Worm (Caenorhabditis elegans) whole organism, L1 larva: ENCODE results near the gene jud-4.
A peak's percentile ranks its signal among the peaks of the same experiment; 100 is the strongest.

Experiments used
- Y116A8C.19 ChIP-seq: sonication (generic microtip); optimal IDR thresholded peaks from 2 replicates; lab custom pipeline; 2016; ENCODE audit warnings: missing compliant biosample characterization, missing genetic modification characterization, borderline replicate concordance
- alr-1 ChIP-seq: fragments of 200-800 bp; sonication (Bioruptor generic); optimal IDR thresholded peaks from 2 replicates; lab custom pipeline; 2018; ENCODE audit warnings: borderline replicate concordance, mild to moderate bottlenecking, missing genetic modification characterization, missing compliant biosample characterization
- aly-2 ChIP-seq: fragments of 150-350 bp; optimal IDR thresholded peaks from 2 replicates; lab custom pipeline; 2014; ENCODE audit warnings: missing biosample characterization, missing genetic modification characterization
- ama-1 ChIP-seq: fragments of 150-350 bp; optimal IDR thresholded peaks from 2 replicates; lab custom pipeline; 2014
- blmp-1 ChIP-seq: fragments of 150-350 bp; optimal IDR thresholded peaks from 2 replicates; lab custom pipeline; 2014; ENCODE audit warnings: missing biosample characterization, missing genetic modification characterization
- ceh-8 ChIP-seq: fragments of 200-800 bp; sonication (Bioruptor generic); optimal IDR thresholded peaks from 2 replicates; lab custom pipeline; 2018; ENCODE audit warnings: mild to moderate bottlenecking, missing genetic modification characterization, moderate library complexity, missing compliant biosample characterization
- ceh-90 ChIP-seq: sonication (generic microtip); optimal IDR thresholded peaks from 2 replicates; lab custom pipeline; 2016; ENCODE audit warnings: missing genetic modification characterization, missing compliant biosample characterization
- ces-1 ChIP-seq: fragments of 150-350 bp; optimal IDR thresholded peaks from 2 replicates; lab custom pipeline; 2014; ENCODE audit warnings: missing biosample characterization, missing genetic modification reagents, missing genetic modification characterization
- dpl-1 ChIP-seq, 3 experiments: fragments of 150-350 bp in 2 of 3; sonication (generic microtip) in 1 of 3; optimal IDR thresholded peaks; 2 replicates each; lab custom pipeline; 2014 to 2017; ENCODE audit warnings: missing biosample characterization in 3 of 3, missing genetic modification characterization in 3 of 3, missing genetic modification reagents in 3 of 3
- dsc-1 ChIP-seq: sonication (generic microtip); optimal IDR thresholded peaks from 2 replicates; lab custom pipeline; 2016; ENCODE audit warnings: mild to moderate bottlenecking, missing genetic modification characterization, missing compliant biosample characterization
- efl-1 ChIP-seq, 4 experiments: fragments of 150-350 bp; optimal IDR thresholded peaks in 3 of 4; peaks in 1 of 4; 1 replicate in 1 of 4; 2 replicates in 3 of 4; lab custom pipeline; 2014; ENCODE audit warnings: missing biosample characterization in 2 of 4, missing genetic modification characterization in 2 of 4, missing genetic modification reagents in 2 of 4
- egl-13 ChIP-seq: sonication (generic microtip); optimal IDR thresholded peaks from 2 replicates; lab custom pipeline; 2016; ENCODE audit warnings: missing genotype, missing genetic modification reagents, missing genetic modification characterization, missing compliant biosample characterization
- elt-3 ChIP-seq, 6 experiments: fragments of 150-350 bp in 1 of 6; sonication (generic microtip); optimal IDR thresholded peaks; 2 replicates each; lab custom pipeline; 2017 to 2018; ENCODE audit warnings: missing biosample characterization in 6 of 6, missing genetic modification characterization in 6 of 6, inconsistent platforms in 1 of 6
- fkh-10 ChIP-seq: sonication (generic microtip); optimal IDR thresholded peaks from 2 replicates; lab custom pipeline; 2017; ENCODE audit warnings: missing biosample characterization, missing genetic modification reagents, missing genetic modification characterization
- hlh-17 ChIP-seq: fragments of 200-800 bp; sonication (Bioruptor generic); optimal IDR thresholded peaks from 2 replicates; lab custom pipeline; 2018; ENCODE audit warnings: missing genetic modification characterization, mild to moderate bottlenecking, missing compliant biosample characterization, moderate library complexity, borderline replicate concordance
- isw-1 ChIP-seq: fragments of 200-800 bp; sonication (Bioruptor generic); IDR thresholded peaks from 2 replicates; pipeline ENCODE4 v1.3.6; 2022; ENCODE audit warnings: missing genetic modification characterization, missing compliant biosample characterization
- lin-14 ChIP-seq: fragments of 200-800 bp; sonication (Bioruptor generic); optimal IDR thresholded peaks from 2 replicates; lab custom pipeline; 2018; ENCODE audit warnings: mild to moderate bottlenecking, missing genetic modification characterization, moderate library complexity, missing compliant biosample characterization
- lin-35 ChIP-seq, 2 experiments: fragments of 150-350 bp; optimal IDR thresholded peaks; 2 replicates each; lab custom pipeline; 2014; ENCODE audit warnings: missing biosample characterization in 2 of 2, missing genetic modification characterization in 2 of 2, missing genetic modification reagents in 2 of 2
- mdl-1 ChIP-seq, 2 experiments: fragments of 150-350 bp; optimal IDR thresholded peaks; 2 replicates each; lab custom pipeline; 2014 to 2017; ENCODE audit warnings: missing biosample characterization in 2 of 2, missing genetic modification characterization in 2 of 2, inconsistent platforms in 1 of 2
- mef-2 ChIP-seq: fragments of 150-350 bp; optimal IDR thresholded peaks from 2 replicates; lab custom pipeline; 2014; ENCODE audit warnings: missing biosample characterization, missing genetic modification characterization
- nhr-11 ChIP-seq: fragments of 150-350 bp; optimal IDR thresholded peaks from 2 replicates; lab custom pipeline; 2014; ENCODE audit warnings: missing biosample characterization, missing genetic modification characterization
- nhr-19 ChIP-seq: fragments of 200-800 bp; sonication (Bioruptor generic); conservative IDR thresholded peaks from 2 replicates; pipeline ENCODE4 v1.3.6; 2022; ENCODE audit warnings: missing genetic modification characterization, missing compliant biosample characterization
- nhr-20 ChIP-seq: sonication (generic microtip); optimal IDR thresholded peaks from 2 replicates; lab custom pipeline; 2016; ENCODE audit warnings: mild to moderate bottlenecking, missing genetic modification characterization, missing compliant biosample characterization
- nhr-237 ChIP-seq: fragments of 150-350 bp; optimal IDR thresholded peaks from 2 replicates; lab custom pipeline; 2014; ENCODE audit warnings: missing biosample characterization, missing genetic modification characterization
- nhr-28 ChIP-seq: fragments of 150-350 bp; optimal IDR thresholded peaks from 2 replicates; lab custom pipeline; 2014; ENCODE audit warnings: missing biosample characterization, missing genetic modification characterization
- nhr-47 ChIP-seq: sonication (generic microtip); optimal IDR thresholded peaks from 2 replicates; lab custom pipeline; 2016; ENCODE audit warnings: mild to moderate bottlenecking, missing genetic modification characterization, moderate library complexity, missing compliant biosample characterization
- nhr-71 ChIP-seq: sonication (generic microtip); optimal IDR thresholded peaks from 2 replicates; lab custom pipeline; 2016; ENCODE audit warnings: mild to moderate bottlenecking, missing genetic modification characterization, moderate library complexity, missing compliant biosample characterization
- nhr-85 ChIP-seq: sonication (generic microtip); peaks from one replicate; lab custom pipeline; 2016; ENCODE audit warnings: missing genetic modification characterization, inconsistent platforms, missing compliant biosample characterization
- nhr-90 ChIP-seq: sonication (generic microtip); optimal IDR thresholded peaks from 2 replicates; lab custom pipeline; 2016; ENCODE audit warnings: mild to moderate bottlenecking, missing genetic modification characterization, missing compliant biosample characterization; ENCODE audit not compliant: poor library complexity
- pag-3 ChIP-seq: sonication (generic microtip); optimal IDR thresholded peaks from 2 replicates; lab custom pipeline; 2017; ENCODE audit warnings: missing genetic modification characterization, mild to moderate bottlenecking, missing compliant biosample characterization, antibody characterized with exemption, borderline replicate concordance; ENCODE audit not compliant: insufficient read depth
- rnt-1 ChIP-seq: sonication (generic microtip); optimal IDR thresholded peaks from 2 replicates; lab custom pipeline; 2016; ENCODE audit warnings: mild to moderate bottlenecking, missing genetic modification characterization, moderate library complexity, missing compliant biosample characterization
- skn-1 ChIP-seq: fragments of 150-350 bp; optimal IDR thresholded peaks from 2 replicates; lab custom pipeline; 2014; ENCODE audit warnings: missing biosample characterization, missing genetic modification characterization
- snpc-4 ChIP-seq: fragments of 150-350 bp; optimal IDR thresholded peaks from 2 replicates; lab custom pipeline; 2014; ENCODE audit warnings: missing biosample characterization, missing genetic modification characterization
- snu-23 ChIP-seq: sonication (generic microtip); optimal IDR thresholded peaks from 2 replicates; lab custom pipeline; 2016; ENCODE audit warnings: missing genetic modification characterization, missing compliant biosample characterization
- sup-37 ChIP-seq: fragments of 200-800 bp; sonication (Bioruptor generic); optimal IDR thresholded peaks from 2 replicates; lab custom pipeline; 2018; ENCODE audit warnings: mild to moderate bottlenecking, missing genetic modification characterization, missing compliant biosample characterization
- swsn-7 ChIP-seq: sonication (generic microtip); optimal IDR thresholded peaks from 2 replicates; lab custom pipeline; 2016; ENCODE audit warnings: missing genetic modification characterization, missing compliant biosample characterization
- unc-30 ChIP-seq: sonication (generic microtip); optimal IDR thresholded peaks from 2 replicates; lab custom pipeline; 2017; ENCODE audit warnings: missing biosample characterization, missing genetic modification characterization
- unc-86 ChIP-seq: sonication (generic microtip); optimal IDR thresholded peaks from 2 replicates; lab custom pipeline; 2016; ENCODE audit warnings: missing genetic modification characterization, missing compliant biosample characterization
- vab-15 ChIP-seq: sonication (generic microtip); optimal IDR thresholded peaks from 2 replicates; lab custom pipeline; 2017; ENCODE audit warnings: missing genotype, mild to moderate bottlenecking, missing genetic modification characterization, missing compliant biosample characterization
- xbp-1 ChIP-seq: sonication (generic microtip); optimal IDR thresholded peaks from 2 replicates; lab custom pipeline; 2016; ENCODE audit warnings: missing genetic modification characterization, missing compliant biosample characterization
- zip-4 ChIP-seq: fragments of 200-800 bp; sonication (Bioruptor generic); optimal IDR thresholded peaks from 2 replicates; lab custom pipeline; 2018; ENCODE audit warnings: mild to moderate bottlenecking, missing genetic modification characterization, moderate library complexity, missing compliant biosample characterization
- ztf-11 ChIP-seq, 2 experiments: sonication (generic microtip); optimal IDR thresholded peaks; 2 replicates each; lab custom pipeline; 2016 to 2017; ENCODE audit warnings: missing genetic modification characterization in 2 of 2, missing biosample characterization in 1 of 2, missing compliant biosample characterization in 1 of 2
- ztf-4 ChIP-seq: fragments of 150-350 bp; optimal IDR thresholded peaks from 2 replicates; lab custom pipeline; 2014; ENCODE audit warnings: missing biosample characterization, missing genetic modification characterization

Gene jud-4

ce11 chrX:15283740-15284139 is at the start of gene jud-4:
Gene jud-4 (plus strand): TSS chrX:15284115.
- TF ChIP-seq ceh-8 (GFP tag; lab: Kevin White, UChicago) (no peak), snpc-4 (no peak), blmp-1 (tag; lab: Kevin White, UChicago) (peak; percentile 49), unc-86 (tag; lab: Kevin White, UChicago) (no peak), vab-15 (tag; lab: Kevin White, UChicago) (no peak)
- TF ChIP-seq, all 84 proteins: peak for 1

- TF ChIP-seq lin-14 (GFP tag; lab: Kevin White, UChicago) (peak; percentile 23), unc-30 (tag; lab: Kevin White, UChicago) (no peak), nhr-71 (peak; percentile 53), nhr-90 (peak; percentile 15), xbp-1 (no peak), egl-13 (tag; lab: Kevin White, UChicago) (no peak), nhr-237 (tag; lab: Kevin White, UChicago) (no peak), nhr-11 (tag; lab: Kevin White, UChicago) (no peak), rnt-1 (tag; lab: Kevin White, UChicago) (peak; percentile 52), unc-86 (tag; lab: Kevin White, UChicago) (no peak), nhr-85 (tag; lab: Kevin White, UChicago) (no peak), nhr-47 (tag; lab: Kevin White, UChicago) (peak; percentile 36), nhr-28 (tag; lab: Kevin White, UChicago) (no peak), elt-3 (tag; optimal IDR thresholded peaks at IDR 0.05; lab: Kevin White, UChicago) (peak in 1 of 6 experiments; percentile 38), sup-37 (GFP tag; lab: Kevin White, UChicago) (no peak), snu-23 (GFP tag; lab: Kevin White, UChicago) (peak; percentile 63), pag-3 (no peak), swsn-7 (no peak), aly-2 (no peak), efl-1 (optimal IDR thresholded peaks at IDR 0.05; lab: Kevin White, UChicago) (no peak), efl-1 (GFP tag; optimal IDR thresholded peaks at IDR 0.05 in 1 of 2; lab: Kevin White, UChicago) (peak in 1 of 2 experiments; percentile 47), lin-35 (GFP tag; optimal IDR thresholded peaks at IDR 0.05; lab: Kevin White, UChicago) (peak in 1 of 2 experiments; percentile 53), ztf-11 (tag; optimal IDR thresholded peaks at IDR 0.05; lab: Kevin White, UChicago) (no peak), mef-2 (tag; lab: Kevin White, UChicago) (no peak), ceh-90 (no peak), nhr-19 (GFP tag; lab: Robert Waterston, UW) (peak; percentile 28; the same call in 1 of the 2 replicates), fkh-10 (GFP tag; lab: Kevin White, UChicago) (no peak), hlh-17 (no peak), ces-1 (GFP tag; lab: Kevin White, UChicago) (no peak), skn-1 (tag; lab: Kevin White, UChicago) (no peak), isw-1 (GFP tag; lab: Robert Waterston, UW) (no peak), dsc-1 (tag; lab: Kevin White, UChicago) (no peak), ama-1 (lab: Kevin White, UChicago) (no peak), Y116A8C.19 (tag; lab: Kevin White, UChicago) (no peak), ceh-8 (GFP tag; lab: Kevin White, UChicago) (no peak), mdl-1 (tag; optimal IDR thresholded peaks at IDR 0.05; lab: Kevin White, UChicago) (peak in 1 of 2 experiments; percentile 28), dpl-1 (GFP tag; optimal IDR thresholded peaks at IDR 0.05; lab: Kevin White, UChicago) (no peak), zip-4 (GFP tag; lab: Kevin White, UChicago) (no peak), nhr-20 (tag; lab: Kevin White, UChicago) (peak; percentile 50), ztf-4 (tag; lab: Kevin White, UChicago) (no peak), blmp-1 (tag; lab: Kevin White, UChicago) (no peak), alr-1 (tag; lab: Kevin White, UChicago) (no peak)
Measured at ce11 chrX:15236036-15236435, 47.9 kb upstream of the jud-4 start.
